Worm (Caenorhabditis elegans) whole organism, late embryonic: ENCODE results near the gene C02B8.3.

Experiments
- C08G9.2 ChIP-seq: sonication (generic microtip); optimal IDR thresholded peaks from 2 replicates; lab custom pipeline; 2016; ENCODE audit warnings: mild to moderate bottlenecking, missing genetic modification characterization, moderate library complexity, missing compliant biosample characterization
- C38D4.7 ChIP-seq: fragments of 200-800 bp; sonication (Bioruptor generic); optimal IDR thresholded peaks from 2 replicates; lab custom pipeline; 2018; ENCODE audit warnings: mild to moderate bottlenecking, missing genetic modification characterization, moderate library complexity, missing compliant biosample characterization
- F13H6.1 ChIP-seq: sonication (generic microtip); optimal IDR thresholded peaks from 2 replicates; lab custom pipeline; 2016; ENCODE audit warnings: missing genetic modification characterization, missing compliant biosample characterization
- K09A11.1 ChIP-seq: sonication (generic microtip); optimal IDR thresholded peaks from 2 replicates; lab custom pipeline; 2017; ENCODE audit warnings: antibody characterized with exemption, mild to moderate bottlenecking, missing genetic modification characterization, missing compliant biosample characterization; ENCODE audit not compliant: insufficient read depth
- T23F11.4 ChIP-seq: fragments of 200-800 bp; sonication (Bioruptor generic); optimal IDR thresholded peaks from 2 replicates; lab custom pipeline; 2018; ENCODE audit warnings: mild to moderate bottlenecking, missing genetic modification characterization, missing compliant biosample characterization
- Y22D7AL.16 ChIP-seq: sonication (generic microtip); optimal IDR thresholded peaks from 2 replicates; lab custom pipeline; 2016; ENCODE audit warnings: missing genetic modification characterization, missing compliant biosample characterization
- ama-1 ChIP-seq: fragments of 150-350 bp; optimal IDR thresholded peaks from 2 replicates; lab custom pipeline; 2014
- ceh-18 ChIP-seq: sonication (generic microtip); optimal IDR thresholded peaks from 2 replicates; lab custom pipeline; 2016; ENCODE audit warnings: missing genetic modification characterization, missing compliant biosample characterization
- ceh-2 ChIP-seq: sonication (generic microtip); optimal IDR thresholded peaks from 2 replicates; lab custom pipeline; 2016; ENCODE audit warnings: missing genotype, missing genetic modification characterization, missing compliant biosample characterization
- ceh-30 ChIP-seq: fragments of 150-350 bp; optimal IDR thresholded peaks from 2 replicates; lab custom pipeline; 2014; ENCODE audit warnings: missing biosample characterization, missing genetic modification characterization
- ceh-31 ChIP-seq: sonication (generic microtip); optimal IDR thresholded peaks from 2 replicates; lab custom pipeline; 2016; ENCODE audit warnings: missing genetic modification characterization, missing compliant biosample characterization
- ceh-34 ChIP-seq: sonication (generic microtip); optimal IDR thresholded peaks from 2 replicates; lab custom pipeline; 2016; ENCODE audit warnings: mild to moderate bottlenecking, missing genetic modification characterization, missing compliant biosample characterization
- ceh-45 ChIP-seq: fragments of 200-800 bp; sonication (Bioruptor generic); IDR thresholded peaks from 2 replicates; pipeline ENCODE4 v1.3.6; 2022; ENCODE audit warnings: missing genetic modification reagents, missing genetic modification characterization, missing compliant biosample characterization
- ceh-48 ChIP-seq: sonication (generic microtip); optimal IDR thresholded peaks from 2 replicates; lab custom pipeline; 2016; ENCODE audit warnings: missing genetic modification characterization, inconsistent platforms, missing compliant biosample characterization
- ceh-6 ChIP-seq: fragments of 200-800 bp; sonication (Bioruptor generic); optimal IDR thresholded peaks from 2 replicates; lab custom pipeline; 2018; ENCODE audit warnings: mild to moderate bottlenecking, missing genetic modification characterization, missing compliant biosample characterization
- dmd-4 ChIP-seq: sonication (generic microtip); optimal IDR thresholded peaks from 2 replicates; lab custom pipeline; 2016; ENCODE audit warnings: borderline replicate concordance, missing genetic modification characterization, missing compliant biosample characterization
- dve-1 ChIP-seq: sonication (generic microtip); optimal IDR thresholded peaks from 2 replicates; lab custom pipeline; 2017; ENCODE audit warnings: antibody characterized with exemption, mild to moderate bottlenecking, missing genetic modification characterization, missing compliant biosample characterization
- elt-4 ChIP-seq: sonication (generic microtip); optimal IDR thresholded peaks from 2 replicates; lab custom pipeline; 2016; ENCODE audit warnings: missing genetic modification characterization, missing compliant biosample characterization
- eyg-1 ChIP-seq: sonication (generic microtip); optimal IDR thresholded peaks from 2 replicates; lab custom pipeline; 2016; ENCODE audit warnings: missing genotype, missing genetic modification characterization, missing compliant biosample characterization
- fax-1 ChIP-seq: sonication (generic microtip); optimal IDR thresholded peaks from 2 replicates; lab custom pipeline; 2016; ENCODE audit warnings: missing genotype, missing genetic modification characterization, missing compliant biosample characterization
- fkh-10 ChIP-seq: fragments of 150-350 bp; optimal IDR thresholded peaks from 2 replicates; lab custom pipeline; 2014; ENCODE audit warnings: missing biosample characterization, missing genetic modification reagents, missing genetic modification characterization
- fkh-6 ChIP-seq: sonication (generic microtip); optimal IDR thresholded peaks from 2 replicates; lab custom pipeline; 2016; ENCODE audit warnings: missing genetic modification characterization, missing compliant biosample characterization
- gmeb-2 ChIP-seq: sonication (generic microtip); optimal IDR thresholded peaks from 2 replicates; lab custom pipeline; 2016; ENCODE audit warnings: missing genetic modification characterization, inconsistent platforms, missing compliant biosample characterization
- hlh-13 ChIP-seq: fragments of 200-800 bp; sonication (Bioruptor generic); optimal IDR thresholded peaks from 2 replicates; lab custom pipeline; 2018; ENCODE audit warnings: mild to moderate bottlenecking, missing genetic modification characterization, missing compliant biosample characterization
- hlh-30 ChIP-seq: sonication (generic microtip); optimal IDR thresholded peaks from 2 replicates; lab custom pipeline; 2017; ENCODE audit warnings: antibody characterized with exemption, missing genetic modification characterization, missing compliant biosample characterization; ENCODE audit not compliant: insufficient read depth
- hlh-6 ChIP-seq: sonication (generic microtip); optimal IDR thresholded peaks from 2 replicates; lab custom pipeline; 2016; ENCODE audit warnings: missing genotype, missing genetic modification characterization, missing compliant biosample characterization
- hlh-8 ChIP-seq: sonication (generic microtip); optimal IDR thresholded peaks from 2 replicates; lab custom pipeline; 2016; ENCODE audit warnings: missing genotype, missing genetic modification characterization, missing compliant biosample characterization
- lin-11 ChIP-seq: fragments of 200-800 bp; sonication (Bioruptor generic); optimal IDR thresholded peaks from 2 replicates; lab custom pipeline; 2018; ENCODE audit warnings: mild to moderate bottlenecking, missing genetic modification characterization, missing compliant biosample characterization
- mec-3 ChIP-seq: sonication (generic microtip); optimal IDR thresholded peaks from 2 replicates; lab custom pipeline; 2016; ENCODE audit warnings: borderline replicate concordance, missing genetic modification characterization, missing compliant biosample characterization
- pag-3 ChIP-seq: sonication (generic microtip); optimal IDR thresholded peaks from 2 replicates; lab custom pipeline; 2016; ENCODE audit warnings: missing compliant biosample characterization, missing genetic modification characterization, borderline replicate concordance
- pax-1 ChIP-seq: fragments of 150-350 bp; optimal IDR thresholded peaks from 2 replicates; lab custom pipeline; 2014; ENCODE audit warnings: missing biosample characterization, missing genetic modification characterization
- pha-2 ChIP-seq: sonication (generic microtip); optimal IDR thresholded peaks from 2 replicates; lab custom pipeline; 2017; ENCODE audit warnings: mild to moderate bottlenecking, missing genetic modification characterization, missing compliant biosample characterization
- pha-4 ChIP-seq: fragments of 150-350 bp; optimal IDR thresholded peaks from 2 replicates; lab custom pipeline; 2018; ENCODE audit warnings: missing biosample characterization, missing genetic modification reagents, missing genetic modification characterization
- pqm-1 ChIP-seq: sonication (generic microtip); optimal IDR thresholded peaks from 2 replicates; lab custom pipeline; 2016; ENCODE audit warnings: missing genetic modification characterization, missing compliant biosample characterization
- pros-1 ChIP-seq: fragments of 150-350 bp; optimal IDR thresholded peaks from 2 replicates; lab custom pipeline; 2014; ENCODE audit warnings: missing biosample characterization, missing genetic modification reagents, missing genetic modification characterization
- ref-2 ChIP-seq: sonication (generic microtip); optimal IDR thresholded peaks from 2 replicates; lab custom pipeline; 2016; ENCODE audit warnings: missing genetic modification characterization, missing compliant biosample characterization
- rnt-1 ChIP-seq: sonication (generic microtip); optimal IDR thresholded peaks from 2 replicates; lab custom pipeline; 2016; ENCODE audit warnings: missing genetic modification characterization, missing compliant biosample characterization
- sox-4 ChIP-seq: sonication (generic microtip); optimal IDR thresholded peaks from 2 replicates; lab custom pipeline; 2017; ENCODE audit warnings: mild to moderate bottlenecking, missing genetic modification characterization, inconsistent platforms, missing compliant biosample characterization
- syd-9 ChIP-seq: sonication (generic microtip); optimal IDR thresholded peaks from 2 replicates; lab custom pipeline; 2016; ENCODE audit warnings: mild to moderate bottlenecking, missing genetic modification characterization, moderate library complexity, missing compliant biosample characterization
- tbx-2 ChIP-seq: sonication (generic microtip); optimal IDR thresholded peaks from 2 replicates; lab custom pipeline; 2016; ENCODE audit warnings: missing genetic modification characterization, missing compliant biosample characterization
- ttx-3 ChIP-seq: sonication (generic microtip); optimal IDR thresholded peaks from 2 replicates; lab custom pipeline; 2016; ENCODE audit warnings: missing genetic modification reagents, missing genetic modification characterization, missing compliant biosample characterization
- unc-3 ChIP-seq, 2 experiments: fragments of 200-800 bp in 1 of 2; sonication (Bioruptor generic) in 1 of 2; sonication (generic microtip) in 1 of 2; conservative IDR thresholded peaks in 1 of 2; optimal IDR thresholded peaks in 1 of 2; 2 replicates each; pipeline versions ENCODE4 v1.3.6 to Lab custom; 2016 to 2022; ENCODE audit warnings: missing compliant biosample characterization in 2 of 2, missing genetic modification characterization in 2 of 2, missing genetic modification reagents in 1 of 2
- unc-42 ChIP-seq: sonication (generic microtip); optimal IDR thresholded peaks from 2 replicates; lab custom pipeline; 2016; ENCODE audit warnings: missing genotype, missing genetic modification characterization, missing compliant biosample characterization
- unc-55 ChIP-seq: sonication (generic microtip); optimal IDR thresholded peaks from 2 replicates; lab custom pipeline; 2017; ENCODE audit warnings: missing biosample characterization, missing genetic modification reagents, missing genetic modification characterization

C02B8.3 gene

DNA sequence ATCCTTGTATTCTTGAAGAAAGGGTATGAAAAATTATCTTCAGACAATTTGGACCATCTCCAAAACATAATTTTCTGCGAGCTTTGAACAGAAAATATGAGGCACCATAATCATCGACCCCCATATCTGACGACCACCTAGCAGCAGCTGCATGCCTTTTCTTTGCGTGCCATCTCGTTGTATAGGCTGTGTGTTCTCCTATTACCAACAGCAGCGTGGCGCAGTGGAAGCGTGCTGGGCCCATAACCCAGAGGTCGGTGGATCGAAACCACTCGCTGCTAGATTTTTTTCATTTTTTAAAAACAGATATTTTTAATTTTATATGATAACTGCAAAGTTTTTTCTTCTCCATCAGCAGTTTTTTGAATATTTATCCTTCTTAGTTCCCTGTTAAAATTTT, 16.7 kb downstream of the C02B8.3 start (continued):
- TF ChIP-seq ceh-30 (tag; lab: Kevin White, UChicago), result peak; percentile 49
- TF ChIP-seq hlh-30 (tag; lab: Kevin White, UChicago), result no peak
- TF ChIP-seq hlh-13, result peak; percentile 77
- TF ChIP-seq pha-2, result peak; percentile 77
- TF ChIP-seq ceh-18, result no peak
- no peak for TF ChIP-seq pax-1 (tag; lab: Kevin White, UChicago)
- TF ChIP-seq ceh-2, result peak; percentile 80
- TF ChIP-seq rnt-1 (tag; lab: Kevin White, UChicago), result no peak
- peak; percentile 74 for TF ChIP-seq ceh-34 (tag; lab: Kevin White, UChicago)
- TF ChIP-seq gmeb-2, result peak; percentile 89
- TF ChIP-seq pag-3 (tag; lab: Kevin White, UChicago), result no peak
- peak; percentile 27 for TF ChIP-seq hlh-8 (tag; lab: Kevin White, UChicago)
- peak; percentile 86 for TF ChIP-seq ceh-45 (GFP tag; lab: Robert Waterston, UW)
- peak; percentile 70 for TF ChIP-seq ceh-6 (GFP tag; lab: Kevin White, UChicago)
- TF ChIP-seq fax-1, result peak; percentile 67
- peak; percentile 1 for TF ChIP-seq ref-2 (tag; lab: Kevin White, UChicago)
- no peak for TF ChIP-seq pros-1
- peak; percentile 27 for TF ChIP-seq K09A11.1 (tag; lab: Kevin White, UChicago)
- TF ChIP-seq pqm-1 (tag; lab: Kevin White, UChicago), result no peak
- TF ChIP-seq F13H6.1 (tag; lab: Kevin White, UChicago), result peak; percentile 70
- TF ChIP-seq eyg-1 (tag; lab: Kevin White, UChicago), result peak; percentile 69
- TF ChIP-seq fkh-10 (GFP tag; lab: Kevin White, UChicago), result no peak
- peak; percentile 86 for TF ChIP-seq T23F11.4 (GFP tag; lab: Kevin White, UChicago)
- peak; percentile 89 for TF ChIP-seq unc-3 (GFP tag; conservative IDR thresholded peaks at IDR 0.05; lab: Robert Waterston, UW)
- TF ChIP-seq unc-3 (tag; optimal IDR thresholded peaks at IDR 0.05; lab: Kevin White, UChicago), result peak; percentile 25
- TF ChIP-seq lin-11 (tag; lab: Kevin White, UChicago), result peak; percentile 84
- TF ChIP-seq tbx-2 (tag; lab: Kevin White, UChicago), result peak; percentile 72
- TF ChIP-seq dmd-4 (tag; lab: Kevin White, UChicago), result peak; percentile 80
- TF ChIP-seq hlh-6 (tag; lab: Kevin White, UChicago), result peak; percentile 81
- TF ChIP-seq C08G9.2 (tag; lab: Kevin White, UChicago), result peak; percentile 55
- no peak for TF ChIP-seq elt-4 (tag; lab: Kevin White, UChicago)
- TF ChIP-seq ttx-3 (tag; lab: Kevin White, UChicago), result peak; percentile 86
- TF ChIP-seq fkh-6, result peak; percentile 44
- TF ChIP-seq ceh-31 (tag; lab: Kevin White, UChicago), result peak; percentile 72
- peak; percentile 80 for TF ChIP-seq sox-4 (tag; lab: Kevin White, UChicago)
- no peak for TF ChIP-seq ama-1 (lab: Kevin White, UChicago)
- no peak for TF ChIP-seq dve-1 (tag; lab: Kevin White, UChicago)
- TF ChIP-seq unc-42 (tag; lab: Kevin White, UChicago), result no peak
- peak; percentile 84 for TF ChIP-seq Y22D7AL.16 (tag; lab: Kevin White, UChicago)
- no peak for TF ChIP-seq unc-55 (GFP tag; lab: Kevin White, UChicago)
- no peak for TF ChIP-seq mec-3 (tag; lab: Kevin White, UChicago)
- no peak for TF ChIP-seq syd-9
- TF ChIP-seq C38D4.7 (GFP tag; lab: Kevin White, UChicago), result peak; percentile 75
- TF ChIP-seq ceh-48, result peak; percentile 61
- no peak for TF ChIP-seq pha-4 (tag; lab: Kevin White, UChicago)
- TF ChIP-seq, all 69 proteins: peak for 47
